Worm (Caenorhabditis elegans): ENCODE measurements around the gene M02D8.6.

DNA sequence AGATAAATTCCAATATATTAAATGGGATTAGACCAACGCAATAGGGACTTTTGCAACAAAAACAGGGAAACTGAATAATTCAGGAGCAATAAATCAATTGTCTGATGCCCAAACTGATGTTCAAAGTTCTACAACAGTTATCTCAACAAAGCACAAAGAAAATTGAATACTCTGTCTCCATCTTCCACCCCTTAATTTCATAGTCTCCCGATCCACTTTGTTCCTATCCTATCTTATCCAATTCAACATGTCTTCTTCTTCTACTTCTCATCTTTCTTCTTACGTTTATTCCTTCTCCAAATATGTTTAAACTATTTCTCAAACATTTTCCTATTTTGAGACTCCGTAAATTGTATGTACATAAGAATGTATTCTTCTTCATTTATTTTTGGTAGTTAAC lies 38.6 kb upstream of the M02D8.6 start:
- TF ChIP-seq nhr-28 (tag; optimal IDR thresholded peaks at IDR 0.05), result no peak
- TF ChIP-seq nhr-111 (GFP tag; optimal IDR thresholded peaks at IDR 0.05), result no peak
- no peak for TF ChIP-seq dve-1 (tag; optimal IDR thresholded peaks at IDR 0.05; ENCODE audit: insufficient read depth)
- no peak for TF ChIP-seq unc-130 (GFP tag; optimal IDR thresholded peaks at IDR 0.05)
- TF ChIP-seq lim-7 (GFP tag; IDR thresholded peaks at IDR 0.05), result no peak
- no peak for TF ChIP-seq nhr-237 (tag; optimal IDR thresholded peaks at IDR 0.05)
- TF ChIP-seq F44E2.7 (GFP tag; IDR thresholded peaks at IDR 0.05), result no peak
- peak; percentile 11 for TF ChIP-seq ces-1 (GFP tag; optimal IDR thresholded peaks at IDR 0.05)
- TF ChIP-seq lin-15B (tag; optimal IDR thresholded peaks at IDR 0.05), result no peak
- no peak for TF ChIP-seq arid-1 (GFP tag; conservative IDR thresholded peaks at IDR 0.05)
- no peak for TF ChIP-seq mes-2 (tag; optimal IDR thresholded peaks at IDR 0.05; ENCODE audit: poor library complexity, severe bottlenecking)

Data from whole organism, L4 larva.